Fruit fly (Drosophila melanogaster): ENCODE measurements around the gene CG34164.

Gene CG34164

dm6 chr2L:12011682-12012655, 44.2 kb upstream of the CG34164 start (continued):
- TF ChIP-seq CG31365 (tag; optimal IDR thresholded peaks at IDR 0.05) (peak; percentile 49), CG30431 (GFP tag; optimal IDR thresholded peaks at IDR 0.05) (peak; percentile 0), ato (GFP tag; IDR thresholded peaks at IDR 0.05; ENCODE audit: partially characterized antibody) (no peak), Hr51 (GFP tag; optimal IDR thresholded peaks at IDR 0.05) (peak; percentile 72 to 77), CG5180 (GFP tag; optimal IDR thresholded peaks at IDR 0.05) (peak; percentile 91), slbo (GFP tag; IDR thresholded peaks at IDR 0.05) (no peak), CG15601 (tag; optimal IDR thresholded peaks at IDR 0.05) (peak; percentile 72), CG4730 (GFP tag; IDR thresholded peaks at IDR 0.05) (no peak), HLH4C (GFP tag; IDR thresholded peaks at IDR 0.05; ENCODE audit: partially characterized antibody) (no peak), CG10267 (tag; optimal IDR thresholded peaks at IDR 0.05) (peak; percentile 55), Spps (tag; optimal IDR thresholded peaks at IDR 0.05) (peak; percentile 8), CG3163 (GFP tag; optimal IDR thresholded peaks at IDR 0.05) (peak; percentile 73), CG8944 (GFP tag; optimal IDR thresholded peaks at IDR 0.05) (peak; percentile 57), Jarid2 (GFP tag; optimal IDR thresholded peaks at IDR 0.05) (peak; percentile 22), rib (GFP tag; IDR thresholded peaks at IDR 0.05) (no peak), CG16863 (GFP tag; optimal IDR thresholded peaks at IDR 0.05) (peak; percentile 68), Hsf (GFP tag; optimal IDR thresholded peaks at IDR 0.05) (peak; percentile 58), twi (tag; optimal IDR thresholded peaks at IDR 0.05) (peak; percentile 25), CG43689 (GFP tag; IDR thresholded peaks at IDR 0.05) (no peak), pzg (GFP tag; optimal IDR thresholded peaks at IDR 0.05) (peak; percentile 67), NC2β (GFP tag; optimal IDR thresholded peaks at IDR 0.05) (peak; percentile 70), psq (GFP tag; optimal IDR thresholded peaks at IDR 0.05) (no peak), NFAT (GFP tag; IDR thresholded peaks at IDR 0.05) (no peak), Nf-YA (GFP tag; IDR thresholded peaks at IDR 0.05) (no peak), crc (GFP tag; optimal IDR thresholded peaks at IDR 0.05) (peak; percentile 17), Poxn (GFP tag; IDR thresholded peaks at IDR 0.05) (no peak), wdn (GFP tag; IDR thresholded peaks at IDR 0.05) (no peak), CG12104 (GFP tag; optimal IDR thresholded peaks at IDR 0.05) (no peak), Dp (GFP tag; optimal IDR thresholded peaks at IDR 0.05) (peak; percentile 41), Doc3 (GFP tag; IDR thresholded peaks at IDR 0.05; ENCODE audit: partially characterized antibody) (no peak), CG12744 (GFP tag; optimal IDR thresholded peaks at IDR 0.05) (peak; percentile 63), CG5245 (GFP tag; optimal IDR thresholded peaks at IDR 0.05) (peak; percentile 84), YL-1 (GFP tag; optimal IDR thresholded peaks at IDR 0.05) (peak; percentile 44), chif (GFP tag; optimal IDR thresholded peaks at IDR 0.05) (peak; percentile 49 to 61), CrebB (tag; optimal IDR thresholded peaks at IDR 0.05) (peak; percentile 72), onecut (GFP tag; IDR thresholded peaks at IDR 0.05) (peak; percentile 84), zen (tag; optimal IDR thresholded peaks at IDR 0.05) (peak; percentile 31), CG6254 (GFP tag; optimal IDR thresholded peaks at IDR 0.05) (peak; percentile 59), CG1024 (GFP tag; IDR thresholded peaks at IDR 0.05) (no peak), kah (GFP tag; optimal IDR thresholded peaks at IDR 0.05) (peak; percentile 100), CG34422 (GFP tag; IDR thresholded peaks at IDR 0.05) (no peak), CG14710 (tag; optimal IDR thresholded peaks at IDR 0.05) (peak; percentile 62), sob (GFP tag; IDR thresholded peaks at IDR 0.05) (no peak), zfh1 (GFP tag; IDR thresholded peaks at IDR 0.05) (no peak), CG33557 (GFP tag; optimal IDR thresholded peaks at IDR 0.05) (peak; percentile 32), pum (GFP tag; optimal IDR thresholded peaks at IDR 0.05) (peak; percentile 59), fu2 (GFP tag; optimal IDR thresholded peaks at IDR 0.05) (peak; percentile 58), D19A (tag; optimal IDR thresholded peaks at IDR 0.05) (peak; percentile 67)
